Worm (Caenorhabditis elegans): ENCODE data around the gene sdz-21.

ce11 chrIII:5697266-5697665 lies 40.4 kb upstream of the sdz-21 start, which contains the start of gene B0336.7:
- TF ChIP-seq drap-1 (GFP tag; optimal IDR thresholded peaks at IDR 0.05) = no peak
- no peak for TF ChIP-seq mab-5 (tag; optimal IDR thresholded peaks at IDR 0.05)
- no peak for TF ChIP-seq nhr-28 (tag; optimal IDR thresholded peaks at IDR 0.05)
- TF ChIP-seq pha-4 (tag; optimal IDR thresholded peaks at IDR 0.05) = no peak
- TF ChIP-seq nhr-76 (tag; optimal IDR thresholded peaks at IDR 0.05) = no peak
- TF ChIP-seq nhr-237 (tag; optimal IDR thresholded peaks at IDR 0.05) = no peak
- no peak for TF ChIP-seq zip-8 (tag; optimal IDR thresholded peaks at IDR 0.05)
- TF ChIP-seq sptf-1 (tag; optimal IDR thresholded peaks at IDR 0.05) = no peak
- TF ChIP-seq hlh-1 (tag; optimal IDR thresholded peaks at IDR 0.05) = no peak
- TF ChIP-seq ztf-11 (tag; optimal IDR thresholded peaks at IDR 0.05) = no peak
- no peak for TF ChIP-seq snpc-4 (tag; optimal IDR thresholded peaks at IDR 0.05)
- TF ChIP-seq elt-1 (tag; optimal IDR thresholded peaks at IDR 0.05; ENCODE audit: borderline replicate concordance, insufficient read depth) = no peak
- TF ChIP-seq unc-39 (tag; optimal IDR thresholded peaks at IDR 0.05) = no peak

Measured in whole organism, mixed stage, embryonic.